Fruit fly (Drosophila melanogaster): Measurements from ENCODE around the gene CG17648.
A peak's percentile ranks its signal among the peaks of the same experiment; 100 is the strongest.

CG17648 gene

dm6 chr2L:1710224-1710623 lies 41.9 kb upstream of the CG17648 start, which contains the start of the genes CG17660 and mRpL48 (continued):
- TF ChIP-seq slou (GFP tag; optimal IDR thresholded peaks at IDR 0.05) = no peak
- TF ChIP-seq Oaz (GFP tag; IDR thresholded peaks at IDR 0.05) = no peak
- TF ChIP-seq Spps (tag; optimal IDR thresholded peaks at IDR 0.05) = no peak
- no peak for TF ChIP-seq CG15011 (GFP tag; optimal IDR thresholded peaks at IDR 0.05)
- no peak for TF ChIP-seq ap (GFP tag; IDR thresholded peaks at IDR 0.05)
- peak; percentile 28 for TF ChIP-seq Meics (GFP tag; optimal IDR thresholded peaks at IDR 0.05)
- no peak for TF ChIP-seq CG11093 (GFP tag; IDR thresholded peaks at IDR 0.05)
- TF ChIP-seq kni (GFP tag; optimal IDR thresholded peaks at IDR 0.05) = peak; percentile 12
- peak; percentile 84 for TF ChIP-seq CG6791 (GFP tag; IDR thresholded peaks at IDR 0.05; ENCODE audit: partially characterized antibody)
- TF ChIP-seq CG13123 (GFP tag; optimal IDR thresholded peaks at IDR 0.05) = no peak
- TF ChIP-seq NC2α (GFP tag; optimal IDR thresholded peaks at IDR 0.05) = no peak
- no peak for TF ChIP-seq schlank (tag; optimal IDR thresholded peaks at IDR 0.05)
- TF ChIP-seq fd3F (GFP tag; optimal IDR thresholded peaks at IDR 0.05) = no peak
- peak; percentile 83 for TF ChIP-seq HLH4C (GFP tag; IDR thresholded peaks at IDR 0.05; ENCODE audit: partially characterized antibody)
- TF ChIP-seq CG32532 (GFP tag; IDR thresholded peaks at IDR 0.05) = no peak
- no peak for TF ChIP-seq ase (GFP tag; IDR thresholded peaks at IDR 0.05)
- no peak for TF ChIP-seq zfh2 (GFP tag; optimal IDR thresholded peaks at IDR 0.05)
- TF ChIP-seq Hmx (GFP tag; optimal IDR thresholded peaks at IDR 0.05) = no peak
- no peak for TF ChIP-seq CG8944 (GFP tag; optimal IDR thresholded peaks at IDR 0.05)
- TF ChIP-seq gsb (GFP tag; IDR thresholded peaks at IDR 0.05) = no peak
- TF ChIP-seq Med (GFP tag) = peak; percentile 86
- TF ChIP-seq mirr (GFP tag; optimal IDR thresholded peaks at IDR 0.05) = peak; percentile 43
- no peak for TF ChIP-seq CG18599 (GFP tag; optimal IDR thresholded peaks at IDR 0.05)
- no peak for TF ChIP-seq CG8089 (GFP tag; optimal IDR thresholded peaks at IDR 0.05)
- no peak for TF ChIP-seq CG18764 (GFP tag; optimal IDR thresholded peaks at IDR 0.05)
- TF ChIP-seq Hr51 (GFP tag; optimal IDR thresholded peaks at IDR 0.05) = no peak
- no peak for TF ChIP-seq CG6813 (GFP tag; optimal IDR thresholded peaks at IDR 0.05)
- peak; percentile 57 for TF ChIP-seq NC2β (GFP tag; optimal IDR thresholded peaks at IDR 0.05)
- TF ChIP-seq fru (optimal IDR thresholded peaks at IDR 0.05) = no peak
- no peak for TF ChIP-seq org-1 (GFP tag; optimal IDR thresholded peaks at IDR 0.05)
- peak; percentile 10 for TF ChIP-seq exex (tag; optimal IDR thresholded peaks at IDR 0.05)
- no peak for TF ChIP-seq CG16863 (GFP tag; optimal IDR thresholded peaks at IDR 0.05)
- TF ChIP-seq Hr3 (GFP tag; optimal IDR thresholded peaks at IDR 0.05) = no peak
- TF ChIP-seq CG1602 (GFP tag; optimal IDR thresholded peaks at IDR 0.05) = no peak
- no peak for TF ChIP-seq CG3407 (GFP tag; optimal IDR thresholded peaks at IDR 0.05)
- no peak for TF ChIP-seq tll (GFP tag; optimal IDR thresholded peaks at IDR 0.05)
- TF ChIP-seq psq (GFP tag; optimal IDR thresholded peaks at IDR 0.05) = no peak
- TF ChIP-seq unpg (GFP tag; optimal IDR thresholded peaks at IDR 0.05) = peak; percentile 6
- TF ChIP-seq phol (tag; optimal IDR thresholded peaks at IDR 0.05) = peak; percentile 25
- TF ChIP-seq gcm (GFP tag; optimal IDR thresholded peaks at IDR 0.05) = no peak
- TF ChIP-seq caup (GFP tag; optimal IDR thresholded peaks at IDR 0.05; ENCODE audit: severe bottlenecking) = peak; percentile 22
- no peak for TF ChIP-seq NFAT (GFP tag; IDR thresholded peaks at IDR 0.05)
- TF ChIP-seq CG18476 (GFP tag; optimal IDR thresholded peaks at IDR 0.05) = no peak
- peak; percentile 62; the same call in 1 of the 2 replicates for TF ChIP-seq sna (GFP tag; IDR thresholded peaks at IDR 0.05; ENCODE audit: partially characterized antibody)
- TF ChIP-seq HLH54F (GFP tag; optimal IDR thresholded peaks at IDR 0.05) = no peak
- no peak for TF ChIP-seq H2.0 (GFP tag; IDR thresholded peaks at IDR 0.05)
- TF ChIP-seq lov (optimal IDR thresholded peaks at IDR 0.05) = no peak
- no peak for TF ChIP-seq lov (GFP tag; IDR thresholded peaks at IDR 0.05)
- no peak for TF ChIP-seq jing (GFP tag; optimal IDR thresholded peaks at IDR 0.05)
- no peak for TF ChIP-seq seq (GFP tag; IDR thresholded peaks at IDR 0.05)
- no peak for TF ChIP-seq Ssrp (tag; optimal IDR thresholded peaks at IDR 0.05)
- no peak for TF ChIP-seq CG1233 (GFP tag; optimal IDR thresholded peaks at IDR 0.05)
